Fruit fly (Drosophila melanogaster): Measurements from ENCODE around the gene HipHop.
A peak's percentile ranks its signal among the peaks of the same experiment; 100 is the strongest.

Gene HipHop

dm6 chr3L:18820638-18821382 is at the start of gene HipHop, which contains the start of gene CG14073:
HipHop (plus strand) TSS chr3L:18821171.
CG14073 (minus strand) TSS chr3L:18820675.
- peak; percentile 18 for TF ChIP-seq Dif (GFP tag; optimal IDR thresholded peaks at IDR 0.05; ENCODE audit: partially characterized antibody)
- no peak for TF ChIP-seq usp (GFP tag; optimal IDR thresholded peaks at IDR 0.05)
- TF ChIP-seq Vsx2 (GFP tag; optimal IDR thresholded peaks at IDR 0.05; ENCODE audit: partially characterized antibody), result peak; percentile 38
- TF ChIP-seq dsf (GFP tag; optimal IDR thresholded peaks at IDR 0.05; ENCODE audit: borderline replicate concordance), result no peak

- TF ChIP-seq Dif (GFP tag; optimal IDR thresholded peaks at IDR 0.05; ENCODE audit: partially characterized antibody), result no peak
- no peak for TF ChIP-seq Myc (optimal IDR thresholded peaks at IDR 0.05)
- no peak for TF ChIP-seq tai (GFP tag; optimal IDR thresholded peaks at IDR 0.05)
- no peak for TF ChIP-seq br (GFP tag; optimal IDR thresholded peaks at IDR 0.05)
Observed at dm6 chr3L:18772014-18772560, 48.9 kb upstream of the HipHop start.

- TF ChIP-seq Dfd (GFP tag; optimal IDR thresholded peaks at IDR 0.05) (no peak), Hr78 (GFP tag; optimal IDR thresholded peaks at IDR 0.05) (no peak), OdsH (GFP tag; optimal IDR thresholded peaks at IDR 0.05) (no peak), Sp1 (GFP tag; optimal IDR thresholded peaks at IDR 0.05) (no peak), sv (GFP tag; optimal IDR thresholded peaks at IDR 0.05) (no peak), h (GFP tag; optimal IDR thresholded peaks at IDR 0.05) (no peak), usp (GFP tag; optimal IDR thresholded peaks at IDR 0.05) (no peak), Jra (GFP tag; optimal IDR thresholded peaks at IDR 0.05) (no peak), foxo (GFP tag; optimal IDR thresholded peaks at IDR 0.05) (no peak), Hr83 (GFP tag; optimal IDR thresholded peaks at IDR 0.05; ENCODE audit: poor library complexity, severe bottlenecking) (no peak), CrebA (GFP tag; optimal IDR thresholded peaks at IDR 0.05; ENCODE audit: borderline replicate concordance) (no peak)
Observed at dm6 chr3L:18781653-18782629, 39.0 kb upstream of the HipHop start.

dm6 chr3L:18782653-18783052 is 38.3 kb upstream of the HipHop start:
- no peak for TF ChIP-seq woc (GFP tag; optimal IDR thresholded peaks at IDR 0.05)
- TF ChIP-seq CG32264 (GFP tag; optimal IDR thresholded peaks at IDR 0.05), result no peak
- TF ChIP-seq dmrt93B (GFP tag; optimal IDR thresholded peaks at IDR 0.05), result no peak
- no peak for TF ChIP-seq jim (GFP tag; optimal IDR thresholded peaks at IDR 0.05)
- TF ChIP-seq Jra (GFP tag; optimal IDR thresholded peaks at IDR 0.05), result no peak
- TF ChIP-seq rgr (GFP tag; optimal IDR thresholded peaks at IDR 0.05), result no peak
- no peak for TF ChIP-seq sage (GFP tag; optimal IDR thresholded peaks at IDR 0.05)

dm6 chr3L:18783544-18783943 is 37.4 kb upstream of the HipHop start:
- no peak for TF ChIP-seq sv (GFP tag; optimal IDR thresholded peaks at IDR 0.05)
- TF ChIP-seq N (GFP tag; optimal IDR thresholded peaks at IDR 0.05), result no peak
- no peak for TF ChIP-seq br (GFP tag; optimal IDR thresholded peaks at IDR 0.05)
- TF ChIP-seq Dif (GFP tag; optimal IDR thresholded peaks at IDR 0.05; ENCODE audit: partially characterized antibody), result no peak
- no peak for TF ChIP-seq CG32264 (GFP tag; optimal IDR thresholded peaks at IDR 0.05)
- TF ChIP-seq Vsx2 (GFP tag; optimal IDR thresholded peaks at IDR 0.05; ENCODE audit: partially characterized antibody), result no peak

- TF ChIP-seq jim (GFP tag; optimal IDR thresholded peaks at IDR 0.05), result no peak
- TF ChIP-seq Vsx2 (GFP tag; optimal IDR thresholded peaks at IDR 0.05; ENCODE audit: partially characterized antibody), result no peak
- no peak for TF ChIP-seq CrebA (GFP tag; optimal IDR thresholded peaks at IDR 0.05; ENCODE audit: borderline replicate concordance)
- TF ChIP-seq woc (GFP tag; optimal IDR thresholded peaks at IDR 0.05), result no peak
- TF ChIP-seq usp (GFP tag; optimal IDR thresholded peaks at IDR 0.05), result no peak
- TF ChIP-seq N (GFP tag; optimal IDR thresholded peaks at IDR 0.05), result no peak
- no peak for TF ChIP-seq Hnf4 (GFP tag; optimal IDR thresholded peaks at IDR 0.05)
- TF ChIP-seq Rel (GFP tag; optimal IDR thresholded peaks at IDR 0.05), result no peak
- TF ChIP-seq Rel (tag; optimal IDR thresholded peaks at IDR 0.05), result no peak
- no peak for TF ChIP-seq Jra (GFP tag; optimal IDR thresholded peaks at IDR 0.05)
- no peak for TF ChIP-seq dmrt93B (GFP tag; optimal IDR thresholded peaks at IDR 0.05)
Observed at dm6 chr3L:18784562-18784961, 36.4 kb upstream of the HipHop start.

Measured in whole organism, wandering third instar larva.